Worm (Caenorhabditis elegans): ENCODE data around the gene trim-21.

Gene trim-21

ce11 chrII:2317883-2318357, 5.3 kb upstream of the trim-21 start, which contains the start of the genes ZK1240.5 and ZK1240.9:
ZK1240.5 (minus strand) TSS chrII:2317933.
ZK1240.9 (plus strand) TSS chrII:2318189.
- TF ChIP-seq med-1 (GFP tag; optimal IDR thresholded peaks at IDR 0.05; ENCODE audit: insufficient read depth), result no peak
- TF ChIP-seq flt-1 (GFP tag; IDR thresholded peaks at IDR 0.05), result no peak
- no peak for TF ChIP-seq tab-1 (GFP tag; IDR thresholded peaks at IDR 0.05)

ce11 chrII:2306741-2307140, 5.9 kb downstream of the trim-21 start, which contains the start of gene B0281.3:
B0281.3 (plus strand) TSS chrII:2307041.
- TF ChIP-seq tab-1 (GFP tag; IDR thresholded peaks at IDR 0.05) (no peak), cog-1 (tag; optimal IDR thresholded peaks at IDR 0.05) (no peak), T22C8.4 (GFP tag; IDR thresholded peaks at IDR 0.05) (no peak), med-1 (GFP tag; optimal IDR thresholded peaks at IDR 0.05; ENCODE audit: insufficient read depth) (no peak)

- TF ChIP-seq T22C8.4 (GFP tag; IDR thresholded peaks at IDR 0.05) (no peak), ztf-29 (GFP tag; IDR thresholded peaks at IDR 0.05) (no peak), klf-2 (GFP tag; conservative IDR thresholded peaks at IDR 0.05) (no peak), flt-1 (GFP tag; IDR thresholded peaks at IDR 0.05) (no peak), tab-1 (GFP tag; IDR thresholded peaks at IDR 0.05) (no peak), cog-1 (tag; optimal IDR thresholded peaks at IDR 0.05) (no peak), med-1 (GFP tag; optimal IDR thresholded peaks at IDR 0.05; ENCODE audit: insufficient read depth) (no peak), ztf-23 (GFP tag; IDR thresholded peaks at IDR 0.05) (no peak)
These were observed 7.1 kb downstream of the trim-21 start for ce11 chrII:2305507-2305906.

- TF ChIP-seq flt-1 (GFP tag; IDR thresholded peaks at IDR 0.05) (no peak), ztf-23 (GFP tag; IDR thresholded peaks at IDR 0.05) (no peak), ref-1 (GFP tag; conservative IDR thresholded peaks at IDR 0.05) (no peak), tab-1 (GFP tag; IDR thresholded peaks at IDR 0.05) (no peak), T22C8.4 (GFP tag; IDR thresholded peaks at IDR 0.05) (no peak), cog-1 (tag; optimal IDR thresholded peaks at IDR 0.05) (no peak), med-1 (GFP tag; optimal IDR thresholded peaks at IDR 0.05; ENCODE audit: insufficient read depth) (no peak), klf-2 (GFP tag; conservative IDR thresholded peaks at IDR 0.05) (no peak), ztf-29 (GFP tag; IDR thresholded peaks at IDR 0.05) (no peak)
These were observed 8.1 kb downstream of the trim-21 start for ce11 chrII:2304575-2304974.

- no peak for TF ChIP-seq klf-2 (GFP tag; conservative IDR thresholded peaks at IDR 0.05)
- no peak for TF ChIP-seq tab-1 (GFP tag; IDR thresholded peaks at IDR 0.05)
- no peak for TF ChIP-seq ztf-23 (GFP tag; IDR thresholded peaks at IDR 0.05)
- no peak for TF ChIP-seq ref-1 (GFP tag; conservative IDR thresholded peaks at IDR 0.05)
- TF ChIP-seq med-1 (GFP tag; optimal IDR thresholded peaks at IDR 0.05; ENCODE audit: insufficient read depth), result no peak
- TF ChIP-seq flt-1 (GFP tag; IDR thresholded peaks at IDR 0.05), result no peak
These were observed 10.3 kb downstream of the trim-21 start, which contains the start of gene B0281.6 for ce11 chrII:2302330-2302729. B0281.6 (minus strand) TSS chrII:2302430.

ce11 chrII:2300861-2301260, 11.8 kb downstream of the trim-21 start, which contains the start of gene B0281.5:
B0281.5 (minus strand) TSS chrII:2300961.
- TF ChIP-seq med-1 (GFP tag; optimal IDR thresholded peaks at IDR 0.05; ENCODE audit: insufficient read depth) (no peak), ref-1 (GFP tag; conservative IDR thresholded peaks at IDR 0.05) (no peak), flt-1 (GFP tag; IDR thresholded peaks at IDR 0.05) (no peak), klf-2 (GFP tag; conservative IDR thresholded peaks at IDR 0.05) (no peak), ztf-23 (GFP tag; IDR thresholded peaks at IDR 0.05) (no peak), cog-1 (tag; optimal IDR thresholded peaks at IDR 0.05) (no peak), ztf-29 (GFP tag; IDR thresholded peaks at IDR 0.05) (no peak), tab-1 (GFP tag; IDR thresholded peaks at IDR 0.05) (no peak)

- TF ChIP-seq cog-1 (tag; optimal IDR thresholded peaks at IDR 0.05) (no peak), ref-1 (GFP tag; conservative IDR thresholded peaks at IDR 0.05) (no peak), klf-2 (GFP tag; conservative IDR thresholded peaks at IDR 0.05) (no peak), med-1 (GFP tag; optimal IDR thresholded peaks at IDR 0.05; ENCODE audit: insufficient read depth) (no peak), ztf-29 (GFP tag; IDR thresholded peaks at IDR 0.05) (no peak), tab-1 (GFP tag; IDR thresholded peaks at IDR 0.05) (no peak), ztf-23 (GFP tag; IDR thresholded peaks at IDR 0.05) (no peak), flt-1 (GFP tag; IDR thresholded peaks at IDR 0.05) (no peak), T22C8.4 (GFP tag; IDR thresholded peaks at IDR 0.05) (no peak)
These were observed 13.9 kb downstream of the trim-21 start, which contains the start of gene B0281.4 for ce11 chrII:2298742-2299141. B0281.4 (minus strand) TSS chrII:2298842.

ce11 chrII:2295817-2296315, 16.8 kb downstream of the trim-21 start, which contains the start of gene fbxc-25:
fbxc-25 (minus strand) TSS chrII:2296265.
- TF ChIP-seq ztf-23 (GFP tag; IDR thresholded peaks at IDR 0.05), result no peak

ce11 chrII:2292549-2292948, 20.1 kb downstream of the trim-21 start:
- no peak for TF ChIP-seq ztf-29 (GFP tag; IDR thresholded peaks at IDR 0.05)
- TF ChIP-seq cog-1 (tag; optimal IDR thresholded peaks at IDR 0.05), result no peak
- TF ChIP-seq klf-2 (GFP tag; conservative IDR thresholded peaks at IDR 0.05), result no peak
- TF ChIP-seq flt-1 (GFP tag; IDR thresholded peaks at IDR 0.05), result no peak
- no peak for TF ChIP-seq ref-1 (GFP tag; conservative IDR thresholded peaks at IDR 0.05)
- TF ChIP-seq med-1 (GFP tag; optimal IDR thresholded peaks at IDR 0.05; ENCODE audit: insufficient read depth), result no peak
- TF ChIP-seq T22C8.4 (GFP tag; IDR thresholded peaks at IDR 0.05), result no peak
- no peak for TF ChIP-seq tab-1 (GFP tag; IDR thresholded peaks at IDR 0.05)
- TF ChIP-seq ztf-23 (GFP tag; IDR thresholded peaks at IDR 0.05), result no peak

- TF ChIP-seq klf-2 (GFP tag; conservative IDR thresholded peaks at IDR 0.05) (no peak), cog-1 (tag; optimal IDR thresholded peaks at IDR 0.05) (no peak), T22C8.4 (GFP tag; IDR thresholded peaks at IDR 0.05) (no peak), ztf-29 (GFP tag; IDR thresholded peaks at IDR 0.05) (no peak), flt-1 (GFP tag; IDR thresholded peaks at IDR 0.05) (no peak), ref-1 (GFP tag; conservative IDR thresholded peaks at IDR 0.05) (no peak), med-1 (GFP tag; optimal IDR thresholded peaks at IDR 0.05; ENCODE audit: insufficient read depth) (no peak)
These were observed 20.6 kb downstream of the trim-21 start, which contains the start of gene K09F6.7 for ce11 chrII:2292027-2292426. K09F6.7 (minus strand) TSS chrII:2292127.
